Worm (Caenorhabditis elegans) whole organism, midembryonic: ENCODE results near the gene srlf-12.

ENCODE experiments used
- T22C8.4 ChIP-seq: fragments of 200-800 bp; sonication (Bioruptor generic); IDR thresholded peaks from 2 replicates; pipeline ENCODE4 v1.3.6; 2022; ENCODE audit warnings: missing genetic modification characterization, missing compliant biosample characterization
- cog-1 ChIP-seq: sonication (generic microtip); optimal IDR thresholded peaks from 2 replicates; lab custom pipeline; 2016; ENCODE audit warnings: missing genetic modification characterization, missing compliant biosample characterization
- flt-1 ChIP-seq: fragments of 200-800 bp; sonication (Bioruptor generic); IDR thresholded peaks from 2 replicates; pipeline ENCODE4 v1.3.6; 2022; ENCODE audit warnings: missing genetic modification characterization, missing compliant biosample characterization
- klf-2 ChIP-seq: fragments of 200-800 bp; sonication (Bioruptor generic); conservative IDR thresholded peaks from 2 replicates; pipeline ENCODE4 v1.3.6; 2022; ENCODE audit warnings: missing genetic modification reagents, missing genetic modification characterization, missing compliant biosample characterization
- med-1 ChIP-seq: sonication (generic microtip); optimal IDR thresholded peaks from 2 replicates; lab custom pipeline; 2017; ENCODE audit warnings: missing genetic modification characterization, mild to moderate bottlenecking, missing compliant biosample characterization, antibody characterized with exemption, missing genetic modification reagents; ENCODE audit not compliant: insufficient read depth
- ref-1 ChIP-seq: fragments of 200-800 bp; sonication (Bioruptor generic); conservative IDR thresholded peaks from 2 replicates; pipeline ENCODE4 v1.3.6; 2022; ENCODE audit warnings: missing genetic modification reagents, missing genetic modification characterization, missing compliant biosample characterization
- tab-1 ChIP-seq: fragments of 200-800 bp; sonication (Bioruptor generic); IDR thresholded peaks from 2 replicates; pipeline ENCODE4 v1.3.6; 2022; ENCODE audit warnings: missing genetic modification characterization, missing compliant biosample characterization
- ztf-23 ChIP-seq: fragments of 200-800 bp; sonication (Bioruptor generic); IDR thresholded peaks from 2 replicates; pipeline ENCODE4 v1.3.6; 2022; ENCODE audit warnings: missing genetic modification reagents, missing genetic modification characterization, missing compliant biosample characterization
- ztf-29 ChIP-seq: fragments of 200-800 bp; sonication (Bioruptor generic); IDR thresholded peaks from 2 replicates; pipeline ENCODE4 v1.3.6; 2022; ENCODE audit warnings: missing genetic modification reagents, missing genetic modification characterization, missing compliant biosample characterization

DNA sequence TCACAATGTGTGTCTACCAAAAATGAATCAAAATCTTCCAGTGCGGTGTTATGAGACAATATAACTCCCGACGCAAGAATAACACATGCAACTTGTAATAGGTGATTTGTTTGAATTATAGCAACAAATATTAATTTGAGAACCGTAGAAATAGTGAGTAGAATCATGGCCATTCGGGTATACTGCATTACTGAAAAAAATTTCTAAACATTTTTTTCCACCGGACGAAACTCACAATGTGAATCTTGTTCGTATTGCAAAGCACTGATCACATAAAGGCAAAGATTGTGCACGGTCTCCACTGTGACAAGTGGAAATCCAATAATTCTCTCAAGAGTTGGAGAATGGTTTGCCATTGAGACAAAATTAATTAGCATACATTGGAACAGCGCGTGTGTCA, 10.6 kb upstream of the srlf-12 start:
- TF ChIP-seq ztf-29: no peak
- TF ChIP-seq ref-1: no peak
- no peak for TF ChIP-seq flt-1 (GFP tag; lab: Robert Waterston, UW)
- TF ChIP-seq tab-1 (GFP tag; lab: Robert Waterston, UW): no peak
- no peak for TF ChIP-seq klf-2
- TF ChIP-seq T22C8.4 (GFP tag; lab: Robert Waterston, UW): no peak
- no peak for TF ChIP-seq med-1 (GFP tag; lab: Kevin White, UChicago)
- TF ChIP-seq ztf-23 (GFP tag; lab: Robert Waterston, UW): no peak
- TF ChIP-seq cog-1 (tag; lab: Kevin White, UChicago): no peak
